Worm (Caenorhabditis elegans) whole organism, mixed stage, embryonic: ENCODE data around the gene C26D10.3.

ENCODE experiments used
- M03D4.4 ChIP-seq: sonication (generic microtip); optimal IDR thresholded peaks from 2 replicates; lab custom pipeline; 2017; ENCODE audit warnings: mild to moderate bottlenecking, missing genetic modification characterization, missing compliant biosample characterization
- bed-3 ChIP-seq: fragments of 200-800 bp; sonication (Bioruptor generic); optimal IDR thresholded peaks from 3 replicates; lab custom pipeline; 2018; ENCODE audit warnings: mild to moderate bottlenecking, missing genetic modification characterization, moderate library complexity, missing compliant biosample characterization
- blmp-1 ChIP-seq: fragments of 150-350 bp; optimal IDR thresholded peaks from 2 replicates; lab custom pipeline; 2014; ENCODE audit warnings: missing biosample characterization, missing genetic modification characterization
- ceh-39 ChIP-seq: fragments of 150-350 bp; optimal IDR thresholded peaks from 2 replicates; lab custom pipeline; 2014; ENCODE audit warnings: missing biosample characterization, missing genetic modification characterization
- ceh-43 ChIP-seq: fragments of 200-800 bp; sonication (Bioruptor generic); optimal IDR thresholded peaks from 2 replicates; lab custom pipeline; 2018; ENCODE audit warnings: mild to moderate bottlenecking, missing genetic modification characterization, moderate library complexity, missing compliant biosample characterization
- ceh-83 ChIP-seq: fragments of 200-800 bp; sonication (Bioruptor generic); optimal IDR thresholded peaks from 2 replicates; lab custom pipeline; 2018; ENCODE audit warnings: mild to moderate bottlenecking, missing genetic modification characterization, missing compliant biosample characterization
- ces-1 ChIP-seq: fragments of 150-350 bp; optimal IDR thresholded peaks from 2 replicates; lab custom pipeline; 2014; ENCODE audit warnings: missing biosample characterization, missing genetic modification reagents, missing genetic modification characterization
- cnd-1 ChIP-seq: fragments of 200-800 bp; sonication (Bioruptor generic); optimal IDR thresholded peaks from 2 replicates; lab custom pipeline; 2018; ENCODE audit warnings: mild to moderate bottlenecking, missing genetic modification characterization, missing compliant biosample characterization
- drap-1 ChIP-seq: fragments of 200-800 bp; sonication (Bioruptor generic); optimal IDR thresholded peaks from 3 replicates; lab custom pipeline; 2018; ENCODE audit warnings: mild to moderate bottlenecking, missing genetic modification characterization, missing compliant biosample characterization
- elt-1 ChIP-seq: sonication (generic microtip); optimal IDR thresholded peaks from 2 replicates; lab custom pipeline; 2017; ENCODE audit warnings: missing genetic modification characterization, mild to moderate bottlenecking, missing compliant biosample characterization, antibody characterized with exemption, moderate library complexity, borderline replicate concordance; ENCODE audit not compliant: insufficient read depth
- elt-3 ChIP-seq: fragments of 150-350 bp; optimal IDR thresholded peaks from 2 replicates; lab custom pipeline; 2014; ENCODE audit warnings: missing biosample characterization, missing genetic modification characterization
- flh-1 ChIP-seq: fragments of 200-800 bp; sonication (Bioruptor generic); optimal IDR thresholded peaks from 2 replicates; lab custom pipeline; 2018; ENCODE audit warnings: mild to moderate bottlenecking, missing genetic modification characterization, moderate library complexity, missing compliant biosample characterization
- lin-13 ChIP-seq: fragments of 150-350 bp; optimal IDR thresholded peaks from 2 replicates; lab custom pipeline; 2014; ENCODE audit warnings: missing biosample characterization, missing genetic modification characterization
- lin-32 ChIP-seq: fragments of 200-800 bp; sonication (Bioruptor generic); optimal IDR thresholded peaks from 2 replicates; lab custom pipeline; 2018; ENCODE audit warnings: mild to moderate bottlenecking, missing genetic modification characterization, missing compliant biosample characterization
- lsy-2 ChIP-seq: fragments of 150-350 bp; optimal IDR thresholded peaks from 2 replicates; lab custom pipeline; 2014; ENCODE audit warnings: missing biosample characterization, missing genetic modification characterization
- mab-5 ChIP-seq: fragments of 150-350 bp; optimal IDR thresholded peaks from 2 replicates; lab custom pipeline; 2014; ENCODE audit warnings: missing biosample characterization, missing genetic modification characterization
- mls-2 ChIP-seq: sonication (generic microtip); optimal IDR thresholded peaks from 2 replicates; lab custom pipeline; 2016; ENCODE audit warnings: mild to moderate bottlenecking, missing genetic modification characterization, moderate library complexity, missing compliant biosample characterization
- nhr-12 ChIP-seq: fragments of 150-350 bp; optimal IDR thresholded peaks from 2 replicates; lab custom pipeline; 2014; ENCODE audit warnings: missing biosample characterization, missing genetic modification characterization
- nhr-2 ChIP-seq: fragments of 150-350 bp; optimal IDR thresholded peaks from 2 replicates; lab custom pipeline; 2014; ENCODE audit warnings: missing biosample characterization, missing genetic modification characterization
- nhr-237 ChIP-seq: fragments of 150-350 bp; optimal IDR thresholded peaks from 2 replicates; lab custom pipeline; 2014; ENCODE audit warnings: missing biosample characterization, missing genetic modification characterization
- nhr-28 ChIP-seq: fragments of 150-350 bp; optimal IDR thresholded peaks from 2 replicates; lab custom pipeline; 2014; ENCODE audit warnings: missing biosample characterization, missing genetic modification characterization
- nhr-76 ChIP-seq: sonication (generic microtip); optimal IDR thresholded peaks from 2 replicates; lab custom pipeline; 2017; ENCODE audit warnings: missing biosample characterization, missing genetic modification characterization
- pha-4 ChIP-seq: fragments of 150-350 bp; optimal IDR thresholded peaks from 2 replicates; lab custom pipeline; 2018; ENCODE audit warnings: missing biosample characterization, missing genetic modification reagents, missing genetic modification characterization
- sem-2 ChIP-seq: fragments of 200-800 bp; sonication (Bioruptor generic); optimal IDR thresholded peaks from 2 replicates; lab custom pipeline; 2018; ENCODE audit warnings: mild to moderate bottlenecking, missing genetic modification characterization, missing compliant biosample characterization
- snpc-4 ChIP-seq: fragments of 150-350 bp; optimal IDR thresholded peaks from 2 replicates; lab custom pipeline; 2014; ENCODE audit warnings: missing biosample characterization, missing genetic modification characterization
- tbx-8 ChIP-seq: fragments of 200-800 bp; sonication (Bioruptor generic); optimal IDR thresholded peaks from 2 replicates; lab custom pipeline; 2018; ENCODE audit warnings: mild to moderate bottlenecking, missing genetic modification characterization, moderate library complexity, missing compliant biosample characterization
- unc-39 ChIP-seq: fragments of 150-350 bp; optimal IDR thresholded peaks from 2 replicates; lab custom pipeline; 2014; ENCODE audit warnings: missing biosample characterization, missing genetic modification characterization
- zip-8 ChIP-seq: fragments of 150-350 bp; optimal IDR thresholded peaks from 2 replicates; lab custom pipeline; 2014; ENCODE audit warnings: missing biosample characterization, missing genetic modification characterization
- ztf-11 ChIP-seq: fragments of 150-350 bp; optimal IDR thresholded peaks from 2 replicates; lab custom pipeline; 2014; ENCODE audit warnings: missing biosample characterization, missing genetic modification characterization

The C26D10.3 gene

ce11 chrII:8333643-8334042, 8.5 kb downstream of the C26D10.3 start, which contains the start of gene C26D10.7:
TSS of gene C26D10.7 (plus strand) at chrII:8333943.
- TF ChIP-seq cnd-1 (tag; lab: Kevin White, UChicago) (no peak), blmp-1 (tag; lab: Kevin White, UChicago) (no peak), drap-1 (no peak), mls-2 (tag; lab: Kevin White, UChicago) (no peak), nhr-28 (tag; lab: Kevin White, UChicago) (no peak), ceh-83 (GFP tag; lab: Kevin White, UChicago) (no peak), mab-5 (no peak), nhr-12 (tag; lab: Kevin White, UChicago) (no peak), ces-1 (GFP tag; lab: Kevin White, UChicago) (no peak), sem-2 (GFP tag; lab: Kevin White, UChicago) (no peak), snpc-4 (no peak), elt-1 (tag; lab: Kevin White, UChicago) (no peak)
- TF ChIP-seq, all 35 proteins: peak for 0

ce11 chrII:8339108-8339507, 13.9 kb downstream of the C26D10.3 start:
- TF ChIP-seq unc-39 (tag; lab: Kevin White, UChicago) (no peak), M03D4.4 (no peak)

ce11 chrII:8344803-8345202, 19.6 kb downstream of the C26D10.3 start:
- TF ChIP-seq lin-32 (GFP tag; lab: Kevin White, UChicago) (no peak), pha-4 (tag; lab: Kevin White, UChicago) (no peak), ces-1 (GFP tag; lab: Kevin White, UChicago) (no peak), mls-2 (tag; lab: Kevin White, UChicago) (no peak), elt-1 (tag; lab: Kevin White, UChicago) (no peak)

- TF ChIP-seq nhr-12 (tag; lab: Kevin White, UChicago) (no peak), lin-32 (GFP tag; lab: Kevin White, UChicago) (no peak), lsy-2 (no peak), nhr-237 (tag; lab: Kevin White, UChicago) (no peak), elt-3 (no peak), tbx-8 (GFP tag; lab: Kevin White, UChicago) (no peak), mab-5 (no peak), snpc-4 (no peak), bed-3 (no peak), ces-1 (GFP tag; lab: Kevin White, UChicago) (no peak), ceh-39 (tag; lab: Kevin White, UChicago) (no peak), nhr-28 (tag; lab: Kevin White, UChicago) (no peak)
Measured at ce11 chrII:8345613-8346012, 20.4 kb downstream of the C26D10.3 start.

- TF ChIP-seq ceh-43 (no peak), mab-5 (no peak), snpc-4 (no peak), drap-1 (no peak), nhr-28 (tag; lab: Kevin White, UChicago) (no peak), pha-4 (tag; lab: Kevin White, UChicago) (no peak), ceh-83 (GFP tag; lab: Kevin White, UChicago) (no peak), nhr-76 (no peak), lin-13 (tag; lab: Kevin White, UChicago) (no peak), ztf-11 (no peak), cnd-1 (tag; lab: Kevin White, UChicago) (no peak), nhr-237 (tag; lab: Kevin White, UChicago) (no peak), nhr-2 (tag; lab: Kevin White, UChicago) (no peak), zip-8 (no peak), M03D4.4 (no peak), bed-3 (no peak), flh-1 (GFP tag; lab: Kevin White, UChicago) (no peak), blmp-1 (tag; lab: Kevin White, UChicago) (no peak)
Measured at ce11 chrII:8346384-8346783, 21.2 kb downstream of the C26D10.3 start, which contains the start of gene eff-1. TSS of gene eff-1 (plus strand) at chrII:8346684.

- TF ChIP-seq sem-2 (GFP tag; lab: Kevin White, UChicago) (no peak), ces-1 (GFP tag; lab: Kevin White, UChicago) (peak; percentile 78)
Measured at ce11 chrII:8353288-8353687, 28.1 kb downstream of the C26D10.3 start.
